Worm (Caenorhabditis elegans) whole organism, L4 larva: ENCODE results near the gene lst-6.

ENCODE experiments used
- F10B5.3 ChIP-seq: sonication (generic microtip); optimal IDR thresholded peaks from 2 replicates; lab custom pipeline; 2016; ENCODE audit warnings: mild to moderate bottlenecking, missing genetic modification characterization, missing compliant biosample characterization
- F26F4.8 ChIP-seq: fragments of 200-800 bp; sonication (Bioruptor generic); conservative IDR thresholded peaks from 2 replicates; pipeline ENCODE4 v1.3.6; 2022; ENCODE audit warnings: missing genetic modification characterization, missing compliant biosample characterization
- F37D6.2 ChIP-seq: sonication (generic microtip); optimal IDR thresholded peaks from 2 replicates; lab custom pipeline; 2016; ENCODE audit warnings: mild to moderate bottlenecking, missing genetic modification characterization, missing compliant biosample characterization
- T26A8.4 ChIP-seq: fragments of 200-800 bp; sonication (Bioruptor generic); IDR thresholded peaks from 2 replicates; pipeline ENCODE4 v1.3.6; 2022; ENCODE audit warnings: missing genetic modification characterization, missing compliant biosample characterization
- Y105C5A.15 ChIP-seq: fragments of 200-800 bp; sonication (Bioruptor generic); IDR thresholded peaks from 2 replicates; pipeline ENCODE4 v1.3.6; 2022; ENCODE audit warnings: missing genetic modification characterization, missing compliant biosample characterization
- Y5F2A.4 ChIP-seq: fragments of 200-800 bp; sonication (Bioruptor generic); optimal IDR thresholded peaks from 2 replicates; lab custom pipeline; 2018; ENCODE audit warnings: mild to moderate bottlenecking, missing genetic modification characterization, missing compliant biosample characterization
- ZK546.5 ChIP-seq, 2 experiments: sonication (generic microtip); optimal IDR thresholded peaks; 2 replicates each; lab custom pipeline; 2017; ENCODE audit warnings: missing biosample characterization in 2 of 2, missing genetic modification characterization in 2 of 2
- aly-2 ChIP-seq: sonication (generic microtip); optimal IDR thresholded peaks from 2 replicates; lab custom pipeline; 2018; ENCODE audit warnings: missing biosample characterization, missing genetic modification characterization
- ceh-20 ChIP-seq: fragments of 200-800 bp; sonication (Bioruptor generic); IDR thresholded peaks from 2 replicates; pipeline ENCODE4 v1.3.6; 2022; ENCODE audit warnings: missing genetic modification reagents, missing genetic modification characterization, missing compliant biosample characterization
- ceh-32 ChIP-seq: sonication (generic microtip); optimal IDR thresholded peaks from 2 replicates; lab custom pipeline; 2016; ENCODE audit warnings: mild to moderate bottlenecking, missing genetic modification characterization, missing compliant biosample characterization; ENCODE audit not compliant: poor library complexity
- ceh-44 ChIP-seq: fragments of 200-800 bp; sonication (Bioruptor generic); IDR thresholded peaks from 2 replicates; pipeline ENCODE4 v1.3.6; 2022; ENCODE audit warnings: missing genetic modification reagents, missing genetic modification characterization, missing compliant biosample characterization
- ceh-62 ChIP-seq: sonication (generic microtip); optimal IDR thresholded peaks from 2 replicates; lab custom pipeline; 2017; ENCODE audit warnings: missing biosample characterization, missing genetic modification characterization
- dmd-6 ChIP-seq: fragments of 200-800 bp; sonication (Bioruptor generic); IDR thresholded peaks from 2 replicates; pipeline ENCODE4 v1.3.6; 2022; ENCODE audit warnings: missing genetic modification reagents, missing genetic modification characterization, missing compliant biosample characterization
- duxl-1 ChIP-seq: sonication (generic microtip); optimal IDR thresholded peaks from 2 replicates; lab custom pipeline; 2016; ENCODE audit warnings: mild to moderate bottlenecking, missing genetic modification characterization, moderate library complexity, missing compliant biosample characterization; ENCODE audit not compliant: poor library complexity
- egl-43 ChIP-seq: fragments of 200-800 bp; sonication (Bioruptor generic); IDR thresholded peaks from 2 replicates; pipeline ENCODE4 v1.3.6; 2022; ENCODE audit warnings: missing genetic modification reagents, missing genetic modification characterization, missing compliant biosample characterization
- fkh-10 ChIP-seq: fragments of 150-350 bp; optimal IDR thresholded peaks from 2 replicates; lab custom pipeline; 2014; ENCODE audit warnings: missing biosample characterization, missing genetic modification reagents, missing genetic modification characterization
- fos-1 ChIP-seq: fragments of 150-350 bp; optimal IDR thresholded peaks from 2 replicates; lab custom pipeline; 2014; ENCODE audit warnings: missing biosample characterization, missing genetic modification characterization
- hif-1 ChIP-seq, 2 experiments: sonication (generic microtip); optimal IDR thresholded peaks; 2 replicates each; lab custom pipeline; 2016 to 2017; ENCODE audit warnings: missing compliant biosample characterization in 2 of 2, missing genetic modification characterization in 2 of 2, missing genetic modification reagents in 2 of 2, missing genotype in 2 of 2, mild to moderate bottlenecking in 1 of 2
- hlh-11 ChIP-seq: fragments of 200-800 bp; sonication (Bioruptor generic); optimal IDR thresholded peaks from 2 replicates; lab custom pipeline; 2018; ENCODE audit warnings: mild to moderate bottlenecking, missing genetic modification characterization, missing compliant biosample characterization
- hlh-30 ChIP-seq: sonication (generic microtip); optimal IDR thresholded peaks from 2 replicates; lab custom pipeline; 2017; ENCODE audit warnings: antibody characterized with exemption, mild to moderate bottlenecking, missing genetic modification characterization, missing compliant biosample characterization; ENCODE audit not compliant: insufficient read depth
- hmg-1.1 ChIP-seq: fragments of 200-800 bp; sonication (Bioruptor generic); IDR thresholded peaks from 2 replicates; pipeline ENCODE4 v1.3.6; 2022; ENCODE audit warnings: missing genetic modification reagents, missing genetic modification characterization, missing compliant biosample characterization
- lim-7 ChIP-seq: fragments of 200-800 bp; sonication (Bioruptor generic); IDR thresholded peaks from 2 replicates; pipeline ENCODE4 v1.3.6; 2022; ENCODE audit warnings: missing genetic modification characterization, missing compliant biosample characterization
- lin-38 ChIP-seq: fragments of 200-800 bp; sonication (Bioruptor generic); IDR thresholded peaks from 2 replicates; pipeline ENCODE4 v1.3.6; 2022; ENCODE audit warnings: missing genetic modification reagents, missing genetic modification characterization, missing compliant biosample characterization
- lir-3 ChIP-seq: sonication (generic microtip); optimal IDR thresholded peaks from 2 replicates; lab custom pipeline; 2016; ENCODE audit warnings: mild to moderate bottlenecking, missing genetic modification characterization, missing compliant biosample characterization
- madf-5 ChIP-seq, 2 experiments: fragments of 200-800 bp; sonication (Bioruptor generic); IDR thresholded peaks; 2 replicates each; pipeline ENCODE4 v1.3.6; 2022; ENCODE audit warnings: missing compliant biosample characterization in 2 of 2, missing genetic modification characterization in 2 of 2
- madf-9 ChIP-seq: fragments of 200-800 bp; sonication (Bioruptor generic); conservative IDR thresholded peaks from 2 replicates; pipeline ENCODE4 v1.3.6; 2022; ENCODE audit warnings: missing genetic modification reagents, missing genetic modification characterization, missing compliant biosample characterization
- mdt-29 ChIP-seq: fragments of 200-800 bp; sonication (Bioruptor generic); IDR thresholded peaks from 2 replicates; pipeline ENCODE4 v1.3.6; 2022; ENCODE audit warnings: missing genetic modification reagents, missing genetic modification characterization, missing compliant biosample characterization
- mxl-2 ChIP-seq: fragments of 200-800 bp; sonication (Bioruptor generic); conservative IDR thresholded peaks from 2 replicates; pipeline ENCODE4 v1.3.6; 2022; ENCODE audit warnings: missing genetic modification reagents, missing genetic modification characterization, missing compliant biosample characterization
- mxl-3 ChIP-seq: fragments of 200-800 bp; sonication (Bioruptor generic); optimal IDR thresholded peaks from 2 replicates; lab custom pipeline; 2018; ENCODE audit warnings: mild to moderate bottlenecking, missing genetic modification characterization, missing compliant biosample characterization
- nhr-111 ChIP-seq: fragments of 200-800 bp; sonication (Bioruptor generic); optimal IDR thresholded peaks from 2 replicates; lab custom pipeline; 2018; ENCODE audit warnings: mild to moderate bottlenecking, missing genetic modification characterization, missing compliant biosample characterization
- nhr-28 ChIP-seq: fragments of 150-350 bp; optimal IDR thresholded peaks from 2 replicates; lab custom pipeline; 2014; ENCODE audit warnings: missing biosample characterization, missing genetic modification characterization
- nhr-48 ChIP-seq: sonication (generic microtip); optimal IDR thresholded peaks from 2 replicates; lab custom pipeline; 2016; ENCODE audit warnings: mild to moderate bottlenecking, missing genetic modification characterization, missing compliant biosample characterization
- pha-4 ChIP-seq, 2 experiments: fragments of 150-350 bp in 1 of 2; fragments of 200-800 bp in 1 of 2; sonication (Bioruptor generic) in 1 of 2; IDR thresholded peaks in 1 of 2; optimal IDR thresholded peaks in 1 of 2; 2 replicates each; pipeline versions ENCODE4 v1.3.6 to Lab custom; 2014 to 2022; ENCODE audit warnings: missing genetic modification characterization in 2 of 2, missing genetic modification reagents in 2 of 2, missing biosample characterization in 1 of 2, missing compliant biosample characterization in 1 of 2
- rbr-2 ChIP-seq: sonication (generic microtip); optimal IDR thresholded peaks from 2 replicates; lab custom pipeline; 2016; ENCODE audit warnings: missing genotype, missing genetic modification characterization, missing compliant biosample characterization
- snpc-1.2 ChIP-seq: fragments of 200-800 bp; sonication (Bioruptor generic); IDR thresholded peaks from 2 replicates; pipeline ENCODE4 v1.3.6; 2022; ENCODE audit warnings: missing genetic modification reagents, missing genetic modification characterization, missing compliant biosample characterization
- snpc-4 ChIP-seq: fragments of 150-350 bp; optimal IDR thresholded peaks from 2 replicates; lab custom pipeline; 2014; ENCODE audit warnings: missing biosample characterization, missing genetic modification characterization
- spr-1 ChIP-seq: sonication (generic microtip); optimal IDR thresholded peaks from 2 replicates; lab custom pipeline; 2016; ENCODE audit warnings: mild to moderate bottlenecking, missing genetic modification characterization, missing compliant biosample characterization
- spr-3 ChIP-seq: fragments of 200-800 bp; sonication (Bioruptor generic); optimal IDR thresholded peaks from 2 replicates; lab custom pipeline; 2018; ENCODE audit warnings: mild to moderate bottlenecking, missing genetic modification characterization, missing compliant biosample characterization
- tag-97 ChIP-seq: fragments of 200-800 bp; sonication (Bioruptor generic); IDR thresholded peaks from 2 replicates; pipeline ENCODE4 v1.3.6; 2022; ENCODE audit warnings: missing genetic modification characterization, missing compliant biosample characterization
- tra-1 ChIP-seq: fragments of 200-800 bp; sonication (Bioruptor generic); IDR thresholded peaks from 2 replicates; pipeline ENCODE4 v1.3.6; 2022; ENCODE audit warnings: missing genetic modification reagents, missing genetic modification characterization, missing compliant biosample characterization
- unc-130 ChIP-seq: sonication (generic microtip); optimal IDR thresholded peaks from 2 replicates; lab custom pipeline; 2016; ENCODE audit warnings: missing genetic modification reagents, missing genetic modification characterization, missing compliant biosample characterization
- zip-11 ChIP-seq: fragments of 200-800 bp; sonication (Bioruptor generic); IDR thresholded peaks from 2 replicates; pipeline ENCODE4 v1.3.6; 2022; ENCODE audit warnings: missing genetic modification characterization, missing compliant biosample characterization
- ztf-11 ChIP-seq: fragments of 150-350 bp; optimal IDR thresholded peaks from 2 replicates; lab custom pipeline; 2014; ENCODE audit warnings: missing biosample characterization, missing genetic modification characterization
- ztf-7 ChIP-seq: fragments of 150-350 bp; optimal IDR thresholded peaks from 2 replicates; lab custom pipeline; 2014; ENCODE audit warnings: missing biosample characterization, missing genetic modification characterization

lst-6 gene

DNA sequence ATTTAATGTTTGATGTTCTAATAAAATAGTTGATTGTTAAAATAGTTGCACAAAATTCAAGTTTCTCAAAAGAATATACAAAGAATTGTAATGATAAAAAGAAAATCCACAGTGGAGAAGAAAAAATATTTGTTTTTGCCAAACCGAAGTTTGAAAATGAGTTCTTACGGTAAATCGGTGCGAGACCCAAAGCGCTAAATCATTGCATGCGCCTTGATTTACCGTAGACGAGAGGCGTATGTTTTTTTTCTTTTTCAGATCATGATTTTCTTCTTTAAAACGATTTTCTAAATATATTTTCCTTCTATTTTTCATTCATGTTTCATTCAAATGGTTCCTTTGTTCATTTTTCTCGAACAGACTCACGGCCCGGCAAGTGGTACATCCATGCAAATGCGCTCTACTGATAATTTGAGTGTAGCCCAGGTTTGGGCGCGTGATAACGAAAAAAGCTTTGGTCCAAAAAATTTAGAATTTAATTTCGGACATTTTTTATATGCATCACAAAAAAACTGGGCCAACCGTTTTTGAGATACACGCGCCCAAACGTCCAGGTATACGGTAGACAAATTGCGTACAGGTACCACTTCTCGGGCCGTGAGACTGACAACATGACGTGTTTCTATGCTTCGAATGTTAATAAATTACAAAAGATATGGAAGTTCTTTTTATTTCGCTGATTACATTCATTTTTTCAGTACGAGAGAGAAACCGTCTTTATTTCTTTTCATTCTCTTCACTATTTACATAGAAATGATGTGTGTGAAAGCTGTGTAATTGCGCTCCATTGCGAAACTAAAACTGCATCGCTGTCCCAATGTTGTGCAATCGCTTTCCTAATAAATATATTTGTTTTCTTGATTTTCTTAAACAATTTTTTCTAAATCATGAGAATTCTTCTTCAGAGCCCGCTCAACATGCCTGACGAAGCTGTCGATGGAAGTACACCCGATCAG, 2.9 kb upstream of the lst-6 start, which contains the start of gene znf-598 (continued):
- TF ChIP-seq ZK546.5 (tag; optimal IDR thresholded peaks at IDR 0.05; lab: Kevin White, UChicago) (no peak), madf-5 (GFP tag; IDR thresholded peaks at IDR 0.05; lab: Robert Waterston, UW) (no peak), tag-97 (GFP tag; lab: Robert Waterston, UW) (no peak), ztf-11 (tag; lab: Kevin White, UChicago) (no peak), rbr-2 (tag; lab: Kevin White, UChicago) (peak; percentile 19), fos-1 (tag; lab: Kevin White, UChicago) (no peak), unc-130 (GFP tag; lab: Kevin White, UChicago) (no peak), nhr-48 (tag; lab: Kevin White, UChicago) (no peak), Y5F2A.4 (no peak), ceh-62 (tag; lab: Kevin White, UChicago) (no peak), zip-11 (GFP tag; lab: Robert Waterston, UW) (no peak), ztf-7 (tag; lab: Kevin White, UChicago) (no peak), nhr-28 (tag; lab: Kevin White, UChicago) (peak; percentile 69), fkh-10 (no peak)

DNA sequence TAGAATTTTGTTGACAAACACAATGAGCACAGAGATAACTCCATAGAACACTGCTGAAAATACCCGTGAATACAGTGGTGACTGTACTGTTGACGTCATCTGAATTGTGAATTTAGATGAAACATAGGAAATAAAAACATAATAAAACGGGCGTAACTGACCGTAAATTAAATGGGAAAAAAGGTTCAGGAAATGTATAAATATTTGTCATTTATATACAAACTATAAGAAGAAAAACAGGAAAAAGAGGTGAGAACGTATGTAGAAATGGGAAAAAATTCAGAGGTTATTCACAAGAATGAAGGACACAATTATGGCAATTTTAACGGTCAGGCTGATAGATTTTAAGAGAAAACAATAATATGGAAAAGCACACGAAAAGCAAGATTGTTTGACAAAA, 9.7 kb downstream of the lst-6 start, which contains the start of gene sqv-7:
Gene sqv-7, minus strand, starts transcription at position 101 of the 400 bp plus-strand sequence.
- TF ChIP-seq hlh-30 (tag; lab: Kevin White, UChicago): no peak
- no peak for TF ChIP-seq hif-1 (tag; optimal IDR thresholded peaks at IDR 0.05; lab: Kevin White, UChicago)
- TF ChIP-seq tra-1 (GFP tag; lab: Robert Waterston, UW): no peak
- no peak for TF ChIP-seq F10B5.3 (tag; lab: Kevin White, UChicago)
- no peak for TF ChIP-seq ceh-32 (tag; lab: Kevin White, UChicago)
- no peak for TF ChIP-seq ceh-20 (GFP tag; lab: Robert Waterston, UW)
- TF ChIP-seq F37D6.2 (tag; lab: Kevin White, UChicago): no peak
- TF ChIP-seq ceh-44 (GFP tag; lab: Robert Waterston, UW): no peak
- no peak for TF ChIP-seq aly-2 (tag; lab: Kevin White, UChicago)
- TF ChIP-seq, all 104 proteins: peak for 0

DNA sequence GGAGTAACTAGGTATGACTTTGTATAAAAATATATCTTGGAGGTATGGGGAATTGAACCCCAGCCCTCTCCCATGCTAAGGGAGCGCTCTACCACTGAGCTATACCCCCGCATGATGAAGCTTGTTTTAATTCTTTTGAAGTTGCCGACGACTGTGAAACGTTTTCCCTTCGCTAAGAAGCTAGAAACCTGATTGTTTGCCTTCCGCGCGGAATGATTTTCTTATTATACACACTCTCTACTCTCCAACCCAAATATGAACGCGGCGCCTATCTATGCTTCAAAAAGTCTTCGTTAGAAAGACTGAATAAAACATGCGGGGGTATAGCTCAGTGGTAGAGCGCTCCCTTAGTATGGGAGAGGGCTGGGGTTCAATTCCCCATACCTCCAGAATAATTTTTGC, 19.4 kb downstream of the lst-6 start:
- TF ChIP-seq hmg-1.1 (peak; percentile 49; the same call in 1 of the 2 replicates), nhr-111 (GFP tag; lab: Kevin White, UChicago) (peak; percentile 16), snpc-1.2 (GFP tag; lab: Robert Waterston, UW) (peak; percentile 64; the same call in 1 of the 2 replicates), mdt-29 (GFP tag; lab: Robert Waterston, UW) (peak; percentile 46; the same call in 1 of the 2 replicates), duxl-1 (tag; lab: Kevin White, UChicago) (no peak), pha-4 (GFP tag; IDR thresholded peaks at IDR 0.05; lab: Robert Waterston, UW) (peak; percentile 86), pha-4 (tag; optimal IDR thresholded peaks at IDR 0.05; lab: Kevin White, UChicago) (no peak), lin-38 (peak; percentile 72), Y5F2A.4 (peak; percentile 60), rbr-2 (tag; lab: Kevin White, UChicago) (peak; percentile 37), spr-3 (GFP tag; lab: Kevin White, UChicago) (peak; percentile 73), lim-7 (GFP tag; lab: Robert Waterston, UW) (peak; percentile 61; the same call in 1 of the 2 replicates), madf-9 (GFP tag; lab: Robert Waterston, UW) (peak; percentile 81), mxl-2 (GFP tag; lab: Robert Waterston, UW) (no peak), egl-43 (GFP tag; lab: Robert Waterston, UW) (peak; percentile 83), hlh-11 (tag; lab: Kevin White, UChicago) (no peak), mxl-3 (GFP tag; lab: Kevin White, UChicago) (no peak), Y105C5A.15 (no peak), F26F4.8 (GFP tag; lab: Robert Waterston, UW) (0 out of 2 replicates have a peak, but pooled peaks have one; percentile 44), snpc-4 (no peak), ZK546.5 (tag; optimal IDR thresholded peaks at IDR 0.05; lab: Kevin White, UChicago) (no peak), lir-3 (tag; lab: Kevin White, UChicago) (peak; percentile 53), dmd-6 (GFP tag; lab: Robert Waterston, UW) (peak; percentile 21; the same call in 1 of the 2 replicates), T26A8.4 (GFP tag; lab: Robert Waterston, UW) (peak; percentile 75), spr-1 (tag; lab: Kevin White, UChicago) (peak; percentile 56)
